In genomic region chrIII:8291268-8292032, ce11 we compare ENCODE assay signal across 7 worm cellular contexts.
TF ChIP-seq lines count a peak whose summit lies in the region.

No protein-coding gene starts in this region.

TF ChIP-seq in whole organism, L1 larva, 84 proteins besides CTCF, POLR2A, EP300 and RAD21 (continues in another document):
- no peak for TF ChIP-seq ceh-90 (tag; optimal IDR thresholded peaks at IDR 0.05; lab: Kevin White, UChicago)
- TF ChIP-seq jun-1 (tag; optimal IDR thresholded peaks at IDR 0.05; lab: Kevin White, UChicago): peak; percentile 23
- TF ChIP-seq nhr-19 (GFP tag; conservative IDR thresholded peaks at IDR 0.05; lab: Robert Waterston, UW): no peak
- no peak for TF ChIP-seq aly-2 (tag; optimal IDR thresholded peaks at IDR 0.05; lab: Kevin White, UChicago)
- no peak for TF ChIP-seq rnt-1 (tag; optimal IDR thresholded peaks at IDR 0.05; lab: Kevin White, UChicago)
- TF ChIP-seq unc-98 (GFP tag; IDR thresholded peaks at IDR 0.05; lab: Robert Waterston, UW): no peak
- TF ChIP-seq grh-1 (GFP tag; IDR thresholded peaks at IDR 0.05; lab: Robert Waterston, UW): no peak
- TF ChIP-seq ceh-8 (GFP tag; optimal IDR thresholded peaks at IDR 0.05; lab: Kevin White, UChicago): no peak
- TF ChIP-seq nhr-77 (tag; optimal IDR thresholded peaks at IDR 0.05; lab: Kevin White, UChicago): no peak
- TF ChIP-seq pqm-1 (tag; optimal IDR thresholded peaks at IDR 0.05; lab: Kevin White, UChicago): peak; percentile 83
- TF ChIP-seq mef-2 (tag; optimal IDR thresholded peaks at IDR 0.05; lab: Kevin White, UChicago): no peak
- TF ChIP-seq alr-1 (tag; optimal IDR thresholded peaks at IDR 0.05; lab: Kevin White, UChicago; ENCODE audit: borderline replicate concordance): no peak
- no peak for TF ChIP-seq xbp-1 (tag; optimal IDR thresholded peaks at IDR 0.05; lab: Kevin White, UChicago)
- no peak for TF ChIP-seq hlh-4 (tag; optimal IDR thresholded peaks at IDR 0.05; lab: Kevin White, UChicago)

TF ChIP-seq in whole organism, L2 larva, 48 proteins besides CTCF, POLR2A, EP300 and RAD21:
- TF ChIP-seq fos-1 (tag; optimal IDR thresholded peaks at IDR 0.05; lab: Kevin White, UChicago) (peak; percentile 98), dmd-4 (tag; optimal IDR thresholded peaks at IDR 0.05; lab: Kevin White, UChicago) (no peak), gmeb-1 (tag; optimal IDR thresholded peaks at IDR 0.05; lab: Kevin White, UChicago) (peak; percentile 10), unc-55 (GFP tag; optimal IDR thresholded peaks at IDR 0.05; lab: Kevin White, UChicago) (peak; percentile 27), mbf-1 (tag; optimal IDR thresholded peaks at IDR 0.05; lab: Kevin White, UChicago) (no peak), sma-9 (GFP tag; optimal IDR thresholded peaks at IDR 0.05; lab: Kevin White, UChicago) (peak; percentile 11), sma-9 (tag; optimal IDR thresholded peaks at IDR 0.05; lab: Kevin White, UChicago) (no peak)

TF ChIP-seq in whole organism, L3 larva, 47 proteins besides CTCF, POLR2A, EP300 and RAD21:
- TF ChIP-seq mml-1 (tag; optimal IDR thresholded peaks at IDR 0.05; lab: Kevin White, UChicago) (no peak), egl-5 (tag; optimal IDR thresholded peaks at IDR 0.05; lab: Kevin White, UChicago) (peak; percentile 61), ceh-9 (tag; optimal IDR thresholded peaks at IDR 0.05; lab: Kevin White, UChicago) (no peak), pha-4 (tag; optimal IDR thresholded peaks at IDR 0.05; lab: Kevin White, UChicago) (peak; percentile 46), elt-1 (tag; optimal IDR thresholded peaks at IDR 0.05; lab: Kevin White, UChicago) (no peak), pqm-1 (tag; optimal IDR thresholded peaks at IDR 0.05; lab: Kevin White, UChicago) (peak; percentile 90), hmg-11 (tag; optimal IDR thresholded peaks at IDR 0.05; lab: Kevin White, UChicago) (no peak), ama-1 (optimal IDR thresholded peaks at IDR 0.05; lab: Kevin White, UChicago) (no peak), R02D3.7 (tag; optimal IDR thresholded peaks at IDR 0.05; lab: Kevin White, UChicago) (no peak), nhr-25 (tag; optimal IDR thresholded peaks at IDR 0.05; lab: Kevin White, UChicago) (no peak), nhr-76 (tag; optimal IDR thresholded peaks at IDR 0.05; lab: Kevin White, UChicago) (no peak), jun-1 (tag; optimal IDR thresholded peaks at IDR 0.05; lab: Kevin White, UChicago) (no peak), elt-2 (tag; optimal IDR thresholded peaks at IDR 0.05; lab: Kevin White, UChicago) (peak; percentile 96), ceh-28 (tag; optimal IDR thresholded peaks at IDR 0.05; lab: Kevin White, UChicago) (peak; percentile 24)

TF ChIP-seq in whole organism, L4 larva, 104 proteins besides CTCF, POLR2A, EP300 and RAD21 (continues in another document):
- peak; percentile 41 for TF ChIP-seq T20F7.1 (GFP tag; optimal IDR thresholded peaks at IDR 0.05; lab: Kevin White, UChicago)
- no peak for TF ChIP-seq F49E8.2 (tag; optimal IDR thresholded peaks at IDR 0.05; lab: Kevin White, UChicago; ENCODE audit: borderline replicate concordance)
- TF ChIP-seq D1046.2 (GFP tag; IDR thresholded peaks at IDR 0.05; lab: Robert Waterston, UW): no peak
- TF ChIP-seq pqm-1 (tag; optimal IDR thresholded peaks at IDR 0.05; lab: Kevin White, UChicago): peak; percentile 99
- TF ChIP-seq lsy-2 (tag; optimal IDR thresholded peaks at IDR 0.05; lab: Kevin White, UChicago): no peak
- TF ChIP-seq daf-16 (GFP tag; optimal IDR thresholded peaks at IDR 0.05; lab: Kevin White, UChicago): no peak
- TF ChIP-seq daf-16 (tag; optimal IDR thresholded peaks at IDR 0.05; lab: Kevin White, UChicago): peak; percentile 55
- peak; percentile 78 for TF ChIP-seq dmd-6 (GFP tag; IDR thresholded peaks at IDR 0.05; lab: Robert Waterston, UW)
- no peak for TF ChIP-seq zip-11 (GFP tag; IDR thresholded peaks at IDR 0.05; lab: Robert Waterston, UW)
- no peak for TF ChIP-seq mdt-29 (GFP tag; IDR thresholded peaks at IDR 0.05; lab: Robert Waterston, UW)
- TF ChIP-seq nhr-28 (tag; optimal IDR thresholded peaks at IDR 0.05; lab: Kevin White, UChicago): peak; percentile 74
- TF ChIP-seq hlh-11 (tag; optimal IDR thresholded peaks at IDR 0.05; lab: Kevin White, UChicago): peak; percentile 66
- TF ChIP-seq hlh-30 (tag; optimal IDR thresholded peaks at IDR 0.05; lab: Kevin White, UChicago; ENCODE audit: insufficient read depth): peak; percentile 2
- TF ChIP-seq pha-4 (GFP tag; IDR thresholded peaks at IDR 0.05; lab: Robert Waterston, UW): no peak
- TF ChIP-seq pha-4 (tag; optimal IDR thresholded peaks at IDR 0.05; lab: Kevin White, UChicago): no peak

TF ChIP-seq in whole organism, late embryonic, 69 proteins besides CTCF, POLR2A, EP300 and RAD21:
- TF ChIP-seq elt-2 (tag; optimal IDR thresholded peaks at IDR 0.05; lab: Kevin White, UChicago) (peak; percentile 89), tbx-7 (tag; optimal IDR thresholded peaks at IDR 0.05; lab: Kevin White, UChicago) (no peak)

TF ChIP-seq in whole organism, mixed stage, embryonic, 35 proteins besides CTCF, POLR2A, EP300 and RAD21:
- TF ChIP-seq zip-8 (tag; optimal IDR thresholded peaks at IDR 0.05; lab: Kevin White, UChicago) (no peak), elt-1 (tag; optimal IDR thresholded peaks at IDR 0.05; lab: Kevin White, UChicago; ENCODE audit: borderline replicate concordance, insufficient read depth) (peak; percentile 11), nhr-76 (tag; optimal IDR thresholded peaks at IDR 0.05; lab: Kevin White, UChicago) (no peak), unc-62 (GFP tag; optimal IDR thresholded peaks at IDR 0.05; lab: Kevin White, UChicago) (peak; percentile 11), bed-3 (GFP tag; optimal IDR thresholded peaks at IDR 0.05; lab: Kevin White, UChicago) (no peak), elt-3 (tag; optimal IDR thresholded peaks at IDR 0.05; lab: Kevin White, UChicago) (peak; percentile 22)

TF ChIP-seq in whole organism, young adult, 124 proteins besides CTCF, POLR2A, EP300 and RAD21:
- TF ChIP-seq dox-1 (GFP tag; IDR thresholded peaks at IDR 0.05; lab: Robert Waterston, UW) (0 out of 2 replicates have a peak, but pooled peaks have one; percentile 22), nhr-80 (tag; optimal IDR thresholded peaks at IDR 0.05; lab: Kevin White, UChicago) (peak; percentile 60), let-526 (GFP tag; IDR thresholded peaks at IDR 0.05; lab: Robert Waterston, UW) (no peak)
